Worm (Caenorhabditis elegans) whole organism, late embryonic: ENCODE data around the gene F56D6.14.
"Not testable (repeated sequence)": the region's sequence is repeated elsewhere in the genome, so short reads cannot be mapped to it uniquely, and the experiment has no call there.

ENCODE experiments used
- C08G9.2 ChIP-seq: sonication (generic microtip); optimal IDR thresholded peaks from 2 replicates; lab custom pipeline; 2016; ENCODE audit warnings: mild to moderate bottlenecking, missing genetic modification characterization, moderate library complexity, missing compliant biosample characterization
- C38D4.7 ChIP-seq: fragments of 200-800 bp; sonication (Bioruptor generic); optimal IDR thresholded peaks from 2 replicates; lab custom pipeline; 2018; ENCODE audit warnings: mild to moderate bottlenecking, missing genetic modification characterization, moderate library complexity, missing compliant biosample characterization
- K02D7.2 ChIP-seq: sonication (generic microtip); optimal IDR thresholded peaks from 2 replicates; lab custom pipeline; 2017; ENCODE audit warnings: mild to moderate bottlenecking, missing genetic modification characterization, missing compliant biosample characterization
- K09A11.1 ChIP-seq: sonication (generic microtip); optimal IDR thresholded peaks from 2 replicates; lab custom pipeline; 2017; ENCODE audit warnings: antibody characterized with exemption, mild to moderate bottlenecking, missing genetic modification characterization, missing compliant biosample characterization; ENCODE audit not compliant: insufficient read depth
- Y22D7AL.16 ChIP-seq: sonication (generic microtip); optimal IDR thresholded peaks from 2 replicates; lab custom pipeline; 2016; ENCODE audit warnings: missing genetic modification characterization, missing compliant biosample characterization
- ceh-14 ChIP-seq: sonication (generic microtip); optimal IDR thresholded peaks from 2 replicates; lab custom pipeline; 2016; ENCODE audit warnings: missing genotype, missing genetic modification characterization, missing compliant biosample characterization
- ceh-19 ChIP-seq: fragments of 200-800 bp; sonication (Bioruptor generic); optimal IDR thresholded peaks from 2 replicates; lab custom pipeline; 2018; ENCODE audit warnings: mild to moderate bottlenecking, missing genetic modification characterization, missing compliant biosample characterization
- ceh-22 ChIP-seq: sonication (generic microtip); optimal IDR thresholded peaks from 2 replicates; lab custom pipeline; 2017; ENCODE audit warnings: missing biosample characterization, missing genetic modification characterization
- ceh-24 ChIP-seq: sonication (generic microtip); optimal IDR thresholded peaks from 2 replicates; lab custom pipeline; 2016; ENCODE audit warnings: mild to moderate bottlenecking, missing genetic modification characterization, missing compliant biosample characterization
- ceh-45 ChIP-seq: fragments of 200-800 bp; sonication (Bioruptor generic); IDR thresholded peaks from 2 replicates; pipeline ENCODE4 v1.3.6; 2022; ENCODE audit warnings: missing genetic modification reagents, missing genetic modification characterization, missing compliant biosample characterization
- ceh-9 ChIP-seq: sonication (generic microtip); optimal IDR thresholded peaks from 2 replicates; lab custom pipeline; 2016; ENCODE audit warnings: mild to moderate bottlenecking, missing genetic modification characterization, inconsistent platforms, missing compliant biosample characterization
- che-1 ChIP-seq: sonication (generic microtip); optimal IDR thresholded peaks from 2 replicates; lab custom pipeline; 2016; ENCODE audit warnings: mild to moderate bottlenecking, missing genetic modification characterization, missing compliant biosample characterization
- dmd-4 ChIP-seq: sonication (generic microtip); optimal IDR thresholded peaks from 2 replicates; lab custom pipeline; 2016; ENCODE audit warnings: borderline replicate concordance, missing genetic modification characterization, missing compliant biosample characterization
- elt-4 ChIP-seq: sonication (generic microtip); optimal IDR thresholded peaks from 2 replicates; lab custom pipeline; 2016; ENCODE audit warnings: missing genetic modification characterization, missing compliant biosample characterization
- ets-4 ChIP-seq: sonication (generic microtip); optimal IDR thresholded peaks from 2 replicates; lab custom pipeline; 2016; ENCODE audit warnings: missing genetic modification characterization, missing compliant biosample characterization
- eyg-1 ChIP-seq: sonication (generic microtip); optimal IDR thresholded peaks from 2 replicates; lab custom pipeline; 2016; ENCODE audit warnings: missing genotype, missing genetic modification characterization, missing compliant biosample characterization
- fkh-10 ChIP-seq: fragments of 150-350 bp; optimal IDR thresholded peaks from 2 replicates; lab custom pipeline; 2014; ENCODE audit warnings: missing biosample characterization, missing genetic modification reagents, missing genetic modification characterization
- gmeb-2 ChIP-seq: sonication (generic microtip); optimal IDR thresholded peaks from 2 replicates; lab custom pipeline; 2016; ENCODE audit warnings: missing genetic modification characterization, inconsistent platforms, missing compliant biosample characterization
- hlh-6 ChIP-seq: sonication (generic microtip); optimal IDR thresholded peaks from 2 replicates; lab custom pipeline; 2016; ENCODE audit warnings: missing genotype, missing genetic modification characterization, missing compliant biosample characterization
- lim-6 ChIP-seq: sonication (generic microtip); optimal IDR thresholded peaks from 2 replicates; lab custom pipeline; 2016; ENCODE audit warnings: missing genetic modification characterization, missing compliant biosample characterization
- lin-11 ChIP-seq: fragments of 200-800 bp; sonication (Bioruptor generic); optimal IDR thresholded peaks from 2 replicates; lab custom pipeline; 2018; ENCODE audit warnings: mild to moderate bottlenecking, missing genetic modification characterization, missing compliant biosample characterization
- mec-3 ChIP-seq: sonication (generic microtip); optimal IDR thresholded peaks from 2 replicates; lab custom pipeline; 2016; ENCODE audit warnings: borderline replicate concordance, missing genetic modification characterization, missing compliant biosample characterization
- nfya-1 ChIP-seq: sonication (generic microtip); optimal IDR thresholded peaks from 2 replicates; lab custom pipeline; 2017; ENCODE audit warnings: missing genetic modification characterization, mild to moderate bottlenecking, missing compliant biosample characterization, antibody characterized with exemption, moderate library complexity
- npax-4 ChIP-seq: sonication (generic microtip); optimal IDR thresholded peaks from 2 replicates; lab custom pipeline; 2016; ENCODE audit warnings: missing genetic modification characterization, missing compliant biosample characterization
- pag-3 ChIP-seq: sonication (generic microtip); optimal IDR thresholded peaks from 2 replicates; lab custom pipeline; 2016; ENCODE audit warnings: missing compliant biosample characterization, missing genetic modification characterization, borderline replicate concordance
- pha-2 ChIP-seq: sonication (generic microtip); optimal IDR thresholded peaks from 2 replicates; lab custom pipeline; 2017; ENCODE audit warnings: mild to moderate bottlenecking, missing genetic modification characterization, missing compliant biosample characterization
- pha-4 ChIP-seq: fragments of 150-350 bp; optimal IDR thresholded peaks from 2 replicates; lab custom pipeline; 2018; ENCODE audit warnings: missing biosample characterization, missing genetic modification reagents, missing genetic modification characterization
- pros-1 ChIP-seq: fragments of 150-350 bp; optimal IDR thresholded peaks from 2 replicates; lab custom pipeline; 2014; ENCODE audit warnings: missing biosample characterization, missing genetic modification reagents, missing genetic modification characterization
- rnt-1 ChIP-seq: sonication (generic microtip); optimal IDR thresholded peaks from 2 replicates; lab custom pipeline; 2016; ENCODE audit warnings: missing genetic modification characterization, missing compliant biosample characterization
- sox-4 ChIP-seq: sonication (generic microtip); optimal IDR thresholded peaks from 2 replicates; lab custom pipeline; 2017; ENCODE audit warnings: mild to moderate bottlenecking, missing genetic modification characterization, inconsistent platforms, missing compliant biosample characterization
- syd-9 ChIP-seq: sonication (generic microtip); optimal IDR thresholded peaks from 2 replicates; lab custom pipeline; 2016; ENCODE audit warnings: mild to moderate bottlenecking, missing genetic modification characterization, moderate library complexity, missing compliant biosample characterization
- tbx-2 ChIP-seq: sonication (generic microtip); optimal IDR thresholded peaks from 2 replicates; lab custom pipeline; 2016; ENCODE audit warnings: missing genetic modification characterization, missing compliant biosample characterization
- ttx-3 ChIP-seq: sonication (generic microtip); optimal IDR thresholded peaks from 2 replicates; lab custom pipeline; 2016; ENCODE audit warnings: missing genetic modification reagents, missing genetic modification characterization, missing compliant biosample characterization
- unc-86 ChIP-seq: sonication (generic microtip); optimal IDR thresholded peaks from 2 replicates; lab custom pipeline; 2016; ENCODE audit warnings: missing genetic modification characterization, missing compliant biosample characterization
- zip-5 ChIP-seq: sonication (generic microtip); optimal IDR thresholded peaks from 2 replicates; lab custom pipeline; 2016; ENCODE audit warnings: missing genetic modification characterization, missing compliant biosample characterization

The F56D6.14 gene

ce11 chrIV:3909114-3909513, 8.4 kb upstream of the F56D6.14 start, which contains the start of gene F56D6.13:
F56D6.13 (plus strand) TSS chrIV:3909414.
- TF ChIP-seq tbx-2 (tag; lab: Kevin White, UChicago) (no peak), fkh-10 (no peak), ceh-19 (GFP tag; lab: Kevin White, UChicago) (no peak), pha-4 (tag; lab: Kevin White, UChicago) (no peak), K09A11.1 (tag; lab: Kevin White, UChicago) (no peak), K02D7.2 (tag; lab: Kevin White, UChicago) (no peak), nfya-1 (tag; lab: Kevin White, UChicago) (no peak), rnt-1 (no peak), sox-4 (tag; lab: Kevin White, UChicago) (no peak), ceh-14 (tag; lab: Kevin White, UChicago) (no peak), lin-11 (tag; lab: Kevin White, UChicago) (no peak), syd-9 (no peak)

- TF ChIP-seq ceh-14 (tag; lab: Kevin White, UChicago); rnt-1; mec-3: not testable (repeated sequence)
Measured at ce11 chrIV:3911848-3912247, 5.7 kb upstream of the F56D6.14 start, which contains the start of gene F56D6.18. F56D6.18 (minus strand) TSS chrIV:3911948.

- no peak for TF ChIP-seq nfya-1 (tag; lab: Kevin White, UChicago)
- TF ChIP-seq ceh-24 (tag; lab: Kevin White, UChicago) = no peak
- no peak for TF ChIP-seq zip-5
- TF ChIP-seq ceh-9 (tag; lab: Kevin White, UChicago) = no peak
- no peak for TF ChIP-seq lin-11 (tag; lab: Kevin White, UChicago)
- no peak for TF ChIP-seq C08G9.2 (tag; lab: Kevin White, UChicago)
Measured at ce11 chrIV:3912598-3912997, 4.9 kb upstream of the F56D6.14 start, which contains the start of gene F56D6.20. F56D6.20 (plus strand) TSS chrIV:3912898.

- no peak for TF ChIP-seq lim-6 (tag; lab: Kevin White, UChicago)
- TF ChIP-seq npax-4 (tag; lab: Kevin White, UChicago) = no peak
- TF ChIP-seq C38D4.7 (GFP tag; lab: Kevin White, UChicago) = no peak
- TF ChIP-seq hlh-6 = no peak
- TF ChIP-seq ets-4 (tag; lab: Kevin White, UChicago) = no peak
- no peak for TF ChIP-seq ceh-22 (tag; lab: Kevin White, UChicago)
- TF ChIP-seq elt-4 (tag; lab: Kevin White, UChicago) = no peak
- no peak for TF ChIP-seq pha-4 (tag; lab: Kevin White, UChicago)
- TF ChIP-seq che-1 (tag; lab: Kevin White, UChicago) = no peak
- no peak for TF ChIP-seq K02D7.2 (tag; lab: Kevin White, UChicago)
- no peak for TF ChIP-seq pha-2 (tag; lab: Kevin White, UChicago)
- TF ChIP-seq lin-11 (tag; lab: Kevin White, UChicago) = no peak
Measured at ce11 chrIV:3914462-3914861, 3.0 kb upstream of the F56D6.14 start, which contains the start of gene F56D6.19. F56D6.19 (plus strand) TSS chrIV:3914762.

- no peak for TF ChIP-seq pag-3
- TF ChIP-seq eyg-1 (tag; lab: Kevin White, UChicago) = no peak
- no peak for TF ChIP-seq C08G9.2 (tag; lab: Kevin White, UChicago)
- TF ChIP-seq unc-86 = no peak
- TF ChIP-seq ceh-24 (tag; lab: Kevin White, UChicago) = no peak
- TF ChIP-seq ceh-22 (tag; lab: Kevin White, UChicago) = no peak
- no peak for TF ChIP-seq Y22D7AL.16
- no peak for TF ChIP-seq ttx-3 (tag; lab: Kevin White, UChicago)
- no peak for TF ChIP-seq dmd-4
- TF ChIP-seq ceh-45 (GFP tag; lab: Robert Waterston, UW) = no peak
- no peak for TF ChIP-seq gmeb-2 (tag; lab: Kevin White, UChicago)
- TF ChIP-seq K09A11.1 (tag; lab: Kevin White, UChicago) = no peak
- no peak for TF ChIP-seq pros-1 (tag; lab: Kevin White, UChicago)
Measured at ce11 chrIV:3915296-3915695, 2.2 kb upstream of the F56D6.14 start, which contains the start of gene srz-20. srz-20 (plus strand) TSS chrIV:3915596.
